Worm (Caenorhabditis elegans): ENCODE data around the gene K04C1.5.

The K04C1.5 gene

ce11 chrX:14247436-14248103, at the start of gene K04C1.5:
Gene K04C1.5 (plus strand): TSS chrX:14248053.
- no peak for TF ChIP-seq tab-1 (GFP tag; IDR thresholded peaks at IDR 0.05)
- no peak for TF ChIP-seq T22C8.4 (GFP tag; IDR thresholded peaks at IDR 0.05)
- TF ChIP-seq klf-2 (GFP tag; conservative IDR thresholded peaks at IDR 0.05): no peak
- no peak for TF ChIP-seq med-1 (GFP tag; optimal IDR thresholded peaks at IDR 0.05; ENCODE audit: insufficient read depth)
- no peak for TF ChIP-seq ref-1 (GFP tag; conservative IDR thresholded peaks at IDR 0.05)
- no peak for TF ChIP-seq ztf-29 (GFP tag; IDR thresholded peaks at IDR 0.05)
- TF ChIP-seq ztf-23 (GFP tag; IDR thresholded peaks at IDR 0.05): no peak
- TF ChIP-seq flt-1 (GFP tag; IDR thresholded peaks at IDR 0.05): no peak
- no peak for TF ChIP-seq cog-1 (tag; optimal IDR thresholded peaks at IDR 0.05)

- TF ChIP-seq klf-2 (GFP tag; conservative IDR thresholded peaks at IDR 0.05) (no peak), med-1 (GFP tag; optimal IDR thresholded peaks at IDR 0.05; ENCODE audit: insufficient read depth) (no peak), flt-1 (GFP tag; IDR thresholded peaks at IDR 0.05) (no peak), ztf-23 (GFP tag; IDR thresholded peaks at IDR 0.05) (no peak), T22C8.4 (GFP tag; IDR thresholded peaks at IDR 0.05) (no peak), ref-1 (GFP tag; conservative IDR thresholded peaks at IDR 0.05) (no peak), ztf-29 (GFP tag; IDR thresholded peaks at IDR 0.05) (no peak), cog-1 (tag; optimal IDR thresholded peaks at IDR 0.05) (no peak), tab-1 (GFP tag; IDR thresholded peaks at IDR 0.05) (no peak)
Measured at ce11 chrX:14206321-14206720, 41.5 kb upstream of the K04C1.5 start.

- TF ChIP-seq med-1 (GFP tag; optimal IDR thresholded peaks at IDR 0.05; ENCODE audit: insufficient read depth) (no peak), flt-1 (GFP tag; IDR thresholded peaks at IDR 0.05) (no peak), klf-2 (GFP tag; conservative IDR thresholded peaks at IDR 0.05) (no peak), ztf-29 (GFP tag; IDR thresholded peaks at IDR 0.05) (no peak), cog-1 (tag; optimal IDR thresholded peaks at IDR 0.05) (no peak), T22C8.4 (GFP tag; IDR thresholded peaks at IDR 0.05) (no peak), ref-1 (GFP tag; conservative IDR thresholded peaks at IDR 0.05) (no peak), ztf-23 (GFP tag; IDR thresholded peaks at IDR 0.05) (no peak), tab-1 (GFP tag; IDR thresholded peaks at IDR 0.05) (no peak)
Measured at ce11 chrX:14207942-14208341, 39.9 kb upstream of the K04C1.5 start, which contains the start of gene ceh-37. Gene ceh-37 (minus strand): TSS chrX:14208000.

- TF ChIP-seq flt-1 (GFP tag; IDR thresholded peaks at IDR 0.05): no peak
- TF ChIP-seq tab-1 (GFP tag; IDR thresholded peaks at IDR 0.05): no peak
- TF ChIP-seq cog-1 (tag; optimal IDR thresholded peaks at IDR 0.05): no peak
- TF ChIP-seq med-1 (GFP tag; optimal IDR thresholded peaks at IDR 0.05; ENCODE audit: insufficient read depth): no peak
- TF ChIP-seq klf-2 (GFP tag; conservative IDR thresholded peaks at IDR 0.05): no peak
- TF ChIP-seq ztf-23 (GFP tag; IDR thresholded peaks at IDR 0.05): no peak
- no peak for TF ChIP-seq ref-1 (GFP tag; conservative IDR thresholded peaks at IDR 0.05)
- TF ChIP-seq ztf-29 (GFP tag; IDR thresholded peaks at IDR 0.05): no peak
- TF ChIP-seq T22C8.4 (GFP tag; IDR thresholded peaks at IDR 0.05): no peak
Measured at ce11 chrX:14213314-14213713, 34.5 kb upstream of the K04C1.5 start.

- TF ChIP-seq flt-1 (GFP tag; IDR thresholded peaks at IDR 0.05) (no peak), T22C8.4 (GFP tag; IDR thresholded peaks at IDR 0.05) (no peak), cog-1 (tag; optimal IDR thresholded peaks at IDR 0.05) (no peak), med-1 (GFP tag; optimal IDR thresholded peaks at IDR 0.05; ENCODE audit: insufficient read depth) (no peak)
Measured at ce11 chrX:14214520-14215023, 33.3 kb upstream of the K04C1.5 start, which contains the start of gene K06G5.1. Gene K06G5.1 (plus strand): TSS chrX:14214973.

- TF ChIP-seq T22C8.4 (GFP tag; IDR thresholded peaks at IDR 0.05) (no peak), med-1 (GFP tag; optimal IDR thresholded peaks at IDR 0.05; ENCODE audit: insufficient read depth) (no peak), cog-1 (tag; optimal IDR thresholded peaks at IDR 0.05) (no peak), ref-1 (GFP tag; conservative IDR thresholded peaks at IDR 0.05) (no peak), klf-2 (GFP tag; conservative IDR thresholded peaks at IDR 0.05) (no peak), ztf-23 (GFP tag; IDR thresholded peaks at IDR 0.05) (no peak), tab-1 (GFP tag; IDR thresholded peaks at IDR 0.05) (no peak), flt-1 (GFP tag; IDR thresholded peaks at IDR 0.05) (no peak), ztf-29 (GFP tag; IDR thresholded peaks at IDR 0.05) (no peak)
Measured at ce11 chrX:14223156-14223555, 24.7 kb upstream of the K04C1.5 start, which contains the start of gene K06G5.3. Gene K06G5.3 (minus strand): TSS chrX:14223256.

ce11 chrX:14225273-14225672, 22.6 kb upstream of the K04C1.5 start, which contains the start of gene cyp-13B2:
Gene cyp-13B2 (plus strand): TSS chrX:14225573.
- TF ChIP-seq ref-1 (GFP tag; conservative IDR thresholded peaks at IDR 0.05) (no peak), med-1 (GFP tag; optimal IDR thresholded peaks at IDR 0.05; ENCODE audit: insufficient read depth) (no peak), T22C8.4 (GFP tag; IDR thresholded peaks at IDR 0.05) (no peak), flt-1 (GFP tag; IDR thresholded peaks at IDR 0.05) (no peak), ztf-29 (GFP tag; IDR thresholded peaks at IDR 0.05) (no peak), tab-1 (GFP tag; IDR thresholded peaks at IDR 0.05) (no peak), cog-1 (tag; optimal IDR thresholded peaks at IDR 0.05) (no peak), klf-2 (GFP tag; conservative IDR thresholded peaks at IDR 0.05) (no peak), ztf-23 (GFP tag; IDR thresholded peaks at IDR 0.05) (no peak)

- TF ChIP-seq med-1 (GFP tag; optimal IDR thresholded peaks at IDR 0.05; ENCODE audit: insufficient read depth) (peak; percentile 13), klf-2 (GFP tag; conservative IDR thresholded peaks at IDR 0.05) (no peak), ztf-23 (GFP tag; IDR thresholded peaks at IDR 0.05) (no peak), T22C8.4 (GFP tag; IDR thresholded peaks at IDR 0.05) (0 out of 2 replicates have a peak, but pooled peaks have one; percentile 17), ztf-29 (GFP tag; IDR thresholded peaks at IDR 0.05) (no peak), flt-1 (GFP tag; IDR thresholded peaks at IDR 0.05) (peak; percentile 84), tab-1 (GFP tag; IDR thresholded peaks at IDR 0.05) (peak; percentile 72; the same call in 1 of the 2 replicates), ref-1 (GFP tag; conservative IDR thresholded peaks at IDR 0.05) (no peak), cog-1 (tag; optimal IDR thresholded peaks at IDR 0.05) (no peak)
Measured at ce11 chrX:14228764-14229163, 19.1 kb upstream of the K04C1.5 start.

- TF ChIP-seq med-1 (GFP tag; optimal IDR thresholded peaks at IDR 0.05; ENCODE audit: insufficient read depth) (no peak), ref-1 (GFP tag; conservative IDR thresholded peaks at IDR 0.05) (no peak), ztf-29 (GFP tag; IDR thresholded peaks at IDR 0.05) (no peak), T22C8.4 (GFP tag; IDR thresholded peaks at IDR 0.05) (no peak), flt-1 (GFP tag; IDR thresholded peaks at IDR 0.05) (no peak), klf-2 (GFP tag; conservative IDR thresholded peaks at IDR 0.05) (no peak), ztf-23 (GFP tag; IDR thresholded peaks at IDR 0.05) (no peak), tab-1 (GFP tag; IDR thresholded peaks at IDR 0.05) (no peak), cog-1 (tag; optimal IDR thresholded peaks at IDR 0.05) (no peak)
Measured at ce11 chrX:14231987-14232386, 15.9 kb upstream of the K04C1.5 start.
